Worm (Caenorhabditis elegans): ENCODE data around the gene nog-1.
"Not testable (repeated sequence)": the region's sequence is repeated elsewhere in the genome, so short reads cannot be mapped to it uniquely, and the experiment has no call there.

ce11 chrIV:385150-385937 lies 8.3 kb upstream of the nog-1 start, which contains the start of gene rps-24:
- not testable (repeated sequence) for TF ChIP-seq snpc-1.1 (tag; optimal IDR thresholded peaks at IDR 0.05; ENCODE audit: insufficient read depth); ccch-3 (GFP tag; optimal IDR thresholded peaks at IDR 0.05); F55B11.4 (tag; optimal IDR thresholded peaks at IDR 0.05; ENCODE audit: borderline replicate concordance, insufficient read depth); sdz-38 (tag; optimal IDR thresholded peaks at IDR 0.05); ceh-79 (tag; optimal IDR thresholded peaks at IDR 0.05)
- peak; percentile 95 for TF ChIP-seq lir-1 (GFP tag; conservative IDR thresholded peaks at IDR 0.05)
- TF ChIP-seq B0019.2 (GFP tag; conservative IDR thresholded peaks at IDR 0.05): peak; percentile 99

All from whole organism, young adult.